Worm (Caenorhabditis elegans) whole organism, L1 larva: ENCODE measurements around the gene Y62H9A.3.

Experiments
- alr-1 ChIP-seq: fragments of 200-800 bp; sonication (Bioruptor generic); optimal IDR thresholded peaks from 2 replicates; lab custom pipeline; 2018; ENCODE audit warnings: borderline replicate concordance, mild to moderate bottlenecking, missing genetic modification characterization, missing compliant biosample characterization
- aly-2 ChIP-seq: fragments of 150-350 bp; optimal IDR thresholded peaks from 2 replicates; lab custom pipeline; 2014; ENCODE audit warnings: missing biosample characterization, missing genetic modification characterization
- dsc-1 ChIP-seq: sonication (generic microtip); optimal IDR thresholded peaks from 2 replicates; lab custom pipeline; 2016; ENCODE audit warnings: mild to moderate bottlenecking, missing genetic modification characterization, missing compliant biosample characterization
- egl-27 ChIP-seq, 2 experiments: fragments of 150-350 bp in 1 of 2; sonication (generic microtip); optimal IDR thresholded peaks; 3 replicates each; lab custom pipeline; 2017 to 2018; ENCODE audit warnings: missing biosample characterization in 2 of 2, missing genetic modification characterization in 2 of 2, missing genetic modification reagents in 2 of 2
- hlh-17 ChIP-seq: fragments of 200-800 bp; sonication (Bioruptor generic); optimal IDR thresholded peaks from 2 replicates; lab custom pipeline; 2018; ENCODE audit warnings: missing genetic modification characterization, mild to moderate bottlenecking, missing compliant biosample characterization, moderate library complexity, borderline replicate concordance
- lin-13 ChIP-seq: fragments of 150-350 bp; optimal IDR thresholded peaks from 2 replicates; lab custom pipeline; 2014; ENCODE audit warnings: missing biosample characterization, missing genetic modification reagents, missing genetic modification characterization
- lin-15B ChIP-seq: fragments of 150-350 bp; sonication (generic microtip); optimal IDR thresholded peaks from 3 replicates; lab custom pipeline; 2014; ENCODE audit warnings: missing biosample characterization, missing genetic modification characterization
- nhr-11 ChIP-seq: fragments of 150-350 bp; optimal IDR thresholded peaks from 2 replicates; lab custom pipeline; 2014; ENCODE audit warnings: missing biosample characterization, missing genetic modification characterization
- pag-3 ChIP-seq: sonication (generic microtip); optimal IDR thresholded peaks from 2 replicates; lab custom pipeline; 2017; ENCODE audit warnings: missing genetic modification characterization, mild to moderate bottlenecking, missing compliant biosample characterization, antibody characterized with exemption, borderline replicate concordance; ENCODE audit not compliant: insufficient read depth
- rnt-1 ChIP-seq: sonication (generic microtip); optimal IDR thresholded peaks from 2 replicates; lab custom pipeline; 2016; ENCODE audit warnings: mild to moderate bottlenecking, missing genetic modification characterization, moderate library complexity, missing compliant biosample characterization
- skn-1 ChIP-seq: fragments of 150-350 bp; optimal IDR thresholded peaks from 2 replicates; lab custom pipeline; 2014; ENCODE audit warnings: missing biosample characterization, missing genetic modification characterization
- unc-62 ChIP-seq: fragments of 150-350 bp; optimal IDR thresholded peaks from 2 replicates; lab custom pipeline; 2014; ENCODE audit warnings: missing biosample characterization, missing genetic modification reagents, missing genetic modification characterization
- ztf-11 ChIP-seq, 2 experiments: sonication (generic microtip); optimal IDR thresholded peaks; 2 replicates each; lab custom pipeline; 2016 to 2017; ENCODE audit warnings: missing genetic modification characterization in 2 of 2, missing biosample characterization in 1 of 2, missing compliant biosample characterization in 1 of 2
- ztf-4 ChIP-seq: fragments of 150-350 bp; optimal IDR thresholded peaks from 2 replicates; lab custom pipeline; 2014; ENCODE audit warnings: missing biosample characterization, missing genetic modification characterization

DNA sequence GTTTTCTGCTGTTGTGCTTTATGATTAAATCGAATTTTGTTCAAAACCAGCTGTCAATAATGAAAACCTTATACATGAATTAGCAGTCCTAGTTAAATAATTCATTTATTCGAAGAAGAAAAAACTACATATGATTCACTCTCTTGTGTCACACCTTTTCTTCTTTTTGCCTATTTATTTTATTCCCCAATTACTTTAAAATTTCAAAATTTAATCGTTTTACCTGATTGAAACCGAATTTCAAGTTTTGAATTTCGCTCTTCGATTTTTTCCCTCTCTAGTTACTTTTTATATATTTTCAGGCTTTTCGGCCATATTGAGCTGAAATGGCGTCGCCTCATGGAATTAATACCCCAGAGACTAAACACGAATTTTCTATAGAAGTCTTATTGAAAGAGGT is 27.3 kb downstream of the Y62H9A.3 start, which contains the start of gene xtr-1:
- TF ChIP-seq lin-13 (GFP tag; lab: Kevin White, UChicago) (no peak), ztf-11 (tag; optimal IDR thresholded peaks at IDR 0.05; lab: Kevin White, UChicago) (no peak), aly-2 (tag; lab: Kevin White, UChicago) (no peak), ztf-4 (tag; lab: Kevin White, UChicago) (no peak), lin-15B (tag; lab: Kevin White, UChicago) (no peak), hlh-17 (GFP tag; lab: Kevin White, UChicago) (no peak), pag-3 (tag; lab: Kevin White, UChicago) (no peak), nhr-11 (tag; lab: Kevin White, UChicago) (no peak), skn-1 (tag; lab: Kevin White, UChicago) (no peak), unc-62 (GFP tag; lab: Kevin White, UChicago) (no peak), dsc-1 (tag; lab: Kevin White, UChicago) (no peak), egl-27 (tag; optimal IDR thresholded peaks at IDR 0.05; lab: Kevin White, UChicago) (no peak), rnt-1 (tag; lab: Kevin White, UChicago) (no peak), alr-1 (tag; lab: Kevin White, UChicago) (no peak)
